Fruit fly (Drosophila melanogaster) whole organism, wandering third instar larva: ENCODE results near the gene udt.

Experiments
- Abd-B ChIP-seq: fragments of >200 bp; optimal IDR thresholded peaks from 2 replicates; lab custom pipeline; 2017; ENCODE audit warnings: missing biosample characterization, missing genetic modification characterization
- CG32264 ChIP-seq: fragments of 200-800 bp; sonication (Bioruptor generic); optimal IDR thresholded peaks from 2 replicates; lab custom pipeline; 2016; ENCODE audit warnings: missing biosample characterization, missing genetic modification characterization
- CG9705 ChIP-seq: fragments of 200-800 bp; sonication (Bioruptor generic); optimal IDR thresholded peaks from 2 replicates; lab custom pipeline; 2018; ENCODE audit warnings: missing biosample characterization, mild to moderate bottlenecking, missing genetic modification characterization
- CrebA ChIP-seq: fragments of 200-800 bp; sonication (Bioruptor generic); optimal IDR thresholded peaks from 2 replicates; lab custom pipeline; 2016; ENCODE audit warnings: missing biosample characterization, mild to moderate bottlenecking, missing genetic modification characterization, borderline replicate concordance
- Dfd ChIP-seq: fragments of >200 bp; optimal IDR thresholded peaks from 2 replicates; lab custom pipeline; 2017; ENCODE audit warnings: missing biosample characterization, missing genetic modification characterization
- Dif ChIP-seq: fragments of 200-275, 200-300 bp; sonication (Bioruptor generic); optimal IDR thresholded peaks from 2 replicates; lab custom pipeline; 2018; ENCODE audit warnings: missing biosample characterization, missing genetic modification characterization; ENCODE audit not compliant: partially characterized antibody
- GATAd ChIP-seq: sonication (Bioruptor generic); optimal IDR thresholded peaks from 2 replicates; lab custom pipeline; 2016; ENCODE audit warnings: missing biosample characterization, missing genetic modification characterization
- HLH106 ChIP-seq: fragments of 200-800 bp; optimal IDR thresholded peaks from 3 replicates; lab custom pipeline; 2019; ENCODE audit warnings: missing biosample characterization, mild to moderate bottlenecking, missing genetic modification characterization, moderate library complexity
- Hnf4 ChIP-seq: fragments of 200-800 bp; sonication (Bioruptor generic); optimal IDR thresholded peaks from 2 replicates; lab custom pipeline; 2016; ENCODE audit warnings: missing biosample characterization, mild to moderate bottlenecking, missing genetic modification characterization
- Hr78 ChIP-seq: fragments of >200 bp; optimal IDR thresholded peaks from 2 replicates; lab custom pipeline; 2017; ENCODE audit warnings: missing biosample characterization, missing genetic modification characterization
- Hr83 ChIP-seq: fragments of 200-300 bp; sonication (Bioruptor generic); optimal IDR thresholded peaks from 2 replicates; lab custom pipeline; 2016; ENCODE audit warnings: missing biosample characterization, mild to moderate bottlenecking, missing genetic modification characterization, moderate library complexity; ENCODE audit not compliant: poor library complexity, severe bottlenecking
- Jra ChIP-seq: sonication (Bioruptor generic); optimal IDR thresholded peaks from 2 replicates; lab custom pipeline; 2016; ENCODE audit warnings: missing biosample characterization, missing genetic modification characterization
- Mio ChIP-seq: sonication (Bioruptor generic); optimal IDR thresholded peaks from 2 replicates; lab custom pipeline; 2016; ENCODE audit warnings: missing biosample characterization, missing genetic modification characterization
- Myc ChIP-seq: fragments of >200 bp; optimal IDR thresholded peaks from 2 replicates; lab custom pipeline; 2017
- N ChIP-seq: fragments of >200 bp; optimal IDR thresholded peaks from 2 replicates; lab custom pipeline; 2018; ENCODE audit warnings: missing biosample characterization, missing external identifiers, missing genetic modification characterization
- OdsH ChIP-seq: fragments of 200-800 bp; sonication (Bioruptor generic); optimal IDR thresholded peaks from 2 replicates; lab custom pipeline; 2016; ENCODE audit warnings: missing biosample characterization, mild to moderate bottlenecking, missing genetic modification characterization
- Rel ChIP-seq, 2 experiments: fragments of 200-800 bp; sonication (Bioruptor generic) in 1 of 2; optimal IDR thresholded peaks; 2 replicates in 1 of 2; 3 replicates in 1 of 2; lab custom pipeline; 2016 to 2019; ENCODE audit warnings: mild to moderate bottlenecking in 2 of 2, missing biosample characterization in 2 of 2, missing genetic modification characterization in 2 of 2, moderate library complexity in 1 of 2
- Sp1 ChIP-seq: fragments of 200-800 bp; sonication (Bioruptor generic); optimal IDR thresholded peaks from 3 replicates; lab custom pipeline; 2019; ENCODE audit warnings: missing biosample characterization, mild to moderate bottlenecking, missing genetic modification characterization, moderate library complexity
- Vsx2 ChIP-seq: fragments of 200-300, 225-300 bp; sonication (Bioruptor generic); optimal IDR thresholded peaks from 2 replicates; lab custom pipeline; 2018; ENCODE audit warnings: missing biosample characterization, missing genetic modification characterization; ENCODE audit not compliant: partially characterized antibody
- br ChIP-seq: fragments of 200-800 bp; sonication (Bioruptor generic); optimal IDR thresholded peaks from 2 replicates; lab custom pipeline; 2016; ENCODE audit warnings: missing biosample characterization, missing genetic modification characterization
- brk ChIP-seq: fragments of 200-800 bp; sonication (Bioruptor generic); optimal IDR thresholded peaks from 2 replicates; lab custom pipeline; 2016; ENCODE audit warnings: missing biosample characterization, mild to moderate bottlenecking, missing genetic modification characterization
- dl ChIP-seq, 2 experiments: fragments of 175-275, 200-275 bp in 1 of 2; fragments of 200-275 bp in 1 of 2; sonication (Bioruptor generic); optimal IDR thresholded peaks; lab custom pipeline; 2018; ENCODE audit warnings: mild to moderate bottlenecking in 2 of 2, missing biosample characterization in 2 of 2, missing genetic modification characterization in 2 of 2, moderate library complexity in 2 of 2; ENCODE audit not compliant: partially characterized antibody in 2 of 2, insufficient read depth in 1 of 2
- dmrt93B ChIP-seq: fragments of 200-800 bp; sonication (Bioruptor generic); optimal IDR thresholded peaks from 2 replicates; lab custom pipeline; 2018; ENCODE audit warnings: missing biosample characterization, mild to moderate bottlenecking, missing genetic modification characterization
- dsf ChIP-seq: sonication (Bioruptor generic); optimal IDR thresholded peaks from 2 replicates; lab custom pipeline; 2016; ENCODE audit warnings: missing biosample characterization, missing genetic modification characterization, borderline replicate concordance
- ey ChIP-seq: fragments of 200-800 bp; sonication (Bioruptor generic); optimal IDR thresholded peaks from 2 replicates; lab custom pipeline; 2016; ENCODE audit warnings: missing biosample characterization, missing genetic modification characterization
- foxo ChIP-seq, 2 experiments: fragments of 200-800 bp; sonication (Bioruptor generic); optimal IDR thresholded peaks; 2 replicates in 1 of 2; 3 replicates in 1 of 2; lab custom pipeline; 2016 to 2017; ENCODE audit warnings: missing biosample characterization in 2 of 2, missing genetic modification characterization in 2 of 2
- fru ChIP-seq: fragments of 200-800 bp; sonication (Bioruptor generic); optimal IDR thresholded peaks from 3 replicates; lab custom pipeline; 2016; ENCODE audit warnings: missing biosample characterization, mild to moderate bottlenecking, missing genetic modification characterization
- h ChIP-seq: fragments of 200-800 bp; sonication (Bioruptor generic); optimal IDR thresholded peaks from 3 replicates; lab custom pipeline; 2016; ENCODE audit warnings: missing biosample characterization, mild to moderate bottlenecking, missing genetic modification characterization
- jim ChIP-seq: fragments of 175-275, 200-325 bp; sonication (Bioruptor generic); optimal IDR thresholded peaks from 2 replicates; lab custom pipeline; 2016; ENCODE audit warnings: missing biosample characterization, mild to moderate bottlenecking, missing genetic modification characterization
- lola ChIP-seq: fragments of >200 bp; optimal IDR thresholded peaks from 2 replicates; lab custom pipeline; 2017; ENCODE audit warnings: missing biosample characterization, missing genetic modification characterization
- pan ChIP-seq: fragments of >200 bp; optimal IDR thresholded peaks from 2 replicates; lab custom pipeline; 2017
- psq ChIP-seq: fragments of 200-800 bp; sonication (Bioruptor generic); optimal IDR thresholded peaks from 3 replicates; lab custom pipeline; 2017; ENCODE audit warnings: missing biosample characterization, mild to moderate bottlenecking, missing genetic modification characterization, moderate library complexity
- rgr ChIP-seq: fragments of 200-800 bp; sonication (Bioruptor generic); optimal IDR thresholded peaks from 3 replicates; lab custom pipeline; 2016; ENCODE audit warnings: missing biosample characterization, mild to moderate bottlenecking, missing genetic modification characterization
- sage ChIP-seq: fragments of 200-800 bp; sonication (Bioruptor generic); optimal IDR thresholded peaks from 2 replicates; lab custom pipeline; 2016; ENCODE audit warnings: missing biosample characterization, mild to moderate bottlenecking, missing genetic modification characterization
- sv ChIP-seq: fragments of 200-800 bp; sonication (Bioruptor generic); optimal IDR thresholded peaks from 3 replicates; lab custom pipeline; 2016; ENCODE audit warnings: missing biosample characterization, missing genetic modification characterization
- tai ChIP-seq: sonication (Bioruptor generic); optimal IDR thresholded peaks from 2 replicates; lab custom pipeline; 2016; ENCODE audit warnings: missing biosample characterization, missing genetic modification characterization
- usp ChIP-seq: fragments of >200 bp; optimal IDR thresholded peaks from 2 replicates; lab custom pipeline; 2017; ENCODE audit warnings: missing biosample characterization, missing genetic modification characterization
- woc ChIP-seq: sonication (Bioruptor generic); optimal IDR thresholded peaks from 2 replicates; lab custom pipeline; 2016; ENCODE audit warnings: missing biosample characterization, mild to moderate bottlenecking, missing genetic modification characterization

udt gene

dm6 chr3R:23783403-23783757, 20.3 kb upstream of the udt start:
- TF ChIP-seq ey (GFP tag; lab: Kevin White, UChicago) (no peak), dmrt93B (no peak), woc (GFP tag; lab: Kevin White, UChicago) (no peak), Hr78 (GFP tag; lab: Kevin White, UChicago) (no peak), tai (GFP tag; lab: Kevin White, UChicago) (no peak), psq (GFP tag; lab: Kevin White, UChicago) (no peak), CG32264 (GFP tag; lab: Kevin White, UChicago) (no peak), fru (no peak), Sp1 (GFP tag; lab: Kevin White, UChicago) (no peak), CG9705 (no peak), jim (GFP tag; lab: Kevin White, UChicago) (no peak), pan (no peak), Hr83 (GFP tag; lab: Kevin White, UChicago) (no peak), foxo (GFP tag; optimal IDR thresholded peaks at IDR 0.05; lab: Kevin White, UChicago) (no peak), sv (no peak)
- TF ChIP-seq, all 38 proteins: peak for 0

- TF ChIP-seq brk = no peak
- TF ChIP-seq sage (GFP tag; lab: Kevin White, UChicago) = no peak
- TF ChIP-seq Hr78 (GFP tag; lab: Kevin White, UChicago) = no peak
- peak; percentile 47 for TF ChIP-seq dsf
- peak; percentile 77 for TF ChIP-seq sv
- TF ChIP-seq Myc (lab: Kevin White, UChicago) = no peak
- no peak for TF ChIP-seq dl (GFP tag; optimal IDR thresholded peaks at IDR 0.05; lab: Kevin White, UChicago; ENCODE audit: insufficient read depth in 1 of 2, partially characterized antibody in 2 of 2)
- TF ChIP-seq rgr (GFP tag; lab: Kevin White, UChicago) = peak; percentile 88
- no peak for TF ChIP-seq pan
- TF ChIP-seq HLH106 (tag; lab: Kevin White, UChicago) = peak; percentile 75
- TF ChIP-seq psq (GFP tag; lab: Kevin White, UChicago) = peak; percentile 79
- TF ChIP-seq lola (GFP tag; lab: Kevin White, UChicago) = no peak
- TF ChIP-seq Jra (GFP tag; lab: Kevin White, UChicago) = peak; percentile 66
- TF ChIP-seq CG9705 = peak; percentile 15
- no peak for TF ChIP-seq Mio (GFP tag; lab: Kevin White, UChicago)
- TF ChIP-seq h (GFP tag; lab: Kevin White, UChicago) = peak; percentile 91
- peak; percentile 88 for TF ChIP-seq fru
- TF ChIP-seq Sp1 (GFP tag; lab: Kevin White, UChicago) = peak; percentile 71
- TF ChIP-seq jim (GFP tag; lab: Kevin White, UChicago) = no peak
- peak; percentile 84 for TF ChIP-seq OdsH (GFP tag; lab: Kevin White, UChicago)
- TF ChIP-seq br = peak; percentile 81
- TF ChIP-seq tai (GFP tag; lab: Kevin White, UChicago) = no peak
- no peak for TF ChIP-seq N (GFP tag; lab: Kevin White, UChicago)
- peak; percentile 94 for TF ChIP-seq Vsx2
- peak; percentile 90 for TF ChIP-seq ey (GFP tag; lab: Kevin White, UChicago)
- peak; percentile 61 for TF ChIP-seq dmrt93B
- no peak for TF ChIP-seq usp (GFP tag; lab: Kevin White, UChicago)
- TF ChIP-seq Dif (GFP tag; lab: Kevin White, UChicago) = peak; percentile 44
- no peak for TF ChIP-seq Abd-B (GFP tag; lab: Kevin White, UChicago)
- peak; percentile 73 for TF ChIP-seq Rel (GFP tag; optimal IDR thresholded peaks at IDR 0.05; lab: Kevin White, UChicago)
- no peak for TF ChIP-seq Rel (tag; optimal IDR thresholded peaks at IDR 0.05; lab: Kevin White, UChicago)
- no peak for TF ChIP-seq CrebA (GFP tag; lab: Kevin White, UChicago)
- TF ChIP-seq Hr83 (GFP tag; lab: Kevin White, UChicago) = peak; percentile 97
- TF ChIP-seq foxo (GFP tag; optimal IDR thresholded peaks at IDR 0.05; lab: Kevin White, UChicago) = peak; percentile 37 to 90
- no peak for TF ChIP-seq Dfd
- TF ChIP-seq Hnf4 = peak; percentile 84
- peak; percentile 76 for TF ChIP-seq CG32264 (GFP tag; lab: Kevin White, UChicago)
- TF ChIP-seq woc (GFP tag; lab: Kevin White, UChicago) = peak; percentile 85
- TF ChIP-seq GATAd (GFP tag; lab: Kevin White, UChicago) = no peak
These were observed 19.7 kb upstream of the udt start for dm6 chr3R:23782456-23783402.
